Fruit fly (Drosophila melanogaster) whole organism, embryonic: Measurements from ENCODE around the gene Vps29.
A peak's percentile ranks its signal among the peaks of the same experiment; 100 is the strongest.

Experiments
- Awh ChIP-seq: fragments of 200-800 bp; sonication (Bioruptor generic); IDR thresholded peaks from 2 replicates; pipeline ENCODE4, ENCODE4 v1.3.6; 2022; ENCODE audit warnings: missing biosample characterization, missing genetic modification characterization
- C15 ChIP-seq: fragments of 200-800 bp; sonication (Bioruptor generic); IDR thresholded peaks from 3 replicates; pipeline ENCODE4 v1.3.6; 2022; ENCODE audit warnings: missing biosample characterization, missing genetic modification characterization
- CG11504 ChIP-seq: fragments of 200-800 bp; sonication (Bioruptor generic); optimal IDR thresholded peaks from 3 replicates; lab custom pipeline; 2019; ENCODE audit warnings: missing biosample characterization, mild to moderate bottlenecking, missing genetic modification characterization, moderate library complexity
- CG12236 ChIP-seq: fragments of 200-800 bp; sonication (Bioruptor generic); optimal IDR thresholded peaks from 2 replicates; lab custom pipeline; 2016; ENCODE audit warnings: missing biosample characterization, missing genetic modification characterization
- CG12391 ChIP-seq: fragments of 200-800 bp; sonication (Bioruptor generic); optimal IDR thresholded peaks from 3 replicates; lab custom pipeline; 2018; ENCODE audit warnings: missing biosample characterization, mild to moderate bottlenecking, missing genetic modification characterization, moderate library complexity
- CG12769 ChIP-seq: fragments of 200-800 bp; sonication (Bioruptor generic); optimal IDR thresholded peaks from 2 replicates; lab custom pipeline; 2019; ENCODE audit warnings: missing biosample characterization, mild to moderate bottlenecking, missing genetic modification characterization, moderate library complexity
- CG13123 ChIP-seq: fragments of 200-800 bp; sonication (Bioruptor generic); optimal IDR thresholded peaks from 2 replicates; lab custom pipeline; 2016; ENCODE audit warnings: missing biosample characterization, missing genetic modification characterization
- CG13894 ChIP-seq: fragments of 200-800 bp; sonication (Bioruptor generic); optimal IDR thresholded peaks from 3 replicates; lab custom pipeline; 2018; ENCODE audit warnings: missing biosample characterization, mild to moderate bottlenecking, missing genetic modification characterization, moderate library complexity
- CG1647 ChIP-seq: fragments of 200-800 bp; sonication (Bioruptor generic); optimal IDR thresholded peaks from 3 replicates; lab custom pipeline; 2016; ENCODE audit warnings: missing biosample characterization, missing genetic modification characterization
- CG16813 ChIP-seq: fragments of 200-800 bp; sonication (Bioruptor generic); IDR thresholded peaks from 3 replicates; pipeline ENCODE4 v1.3.6; 2022; ENCODE audit warnings: missing biosample characterization, missing genetic modification characterization; ENCODE audit not compliant: partially characterized antibody
- CG1792 ChIP-seq: fragments of 200-800 bp; sonication (Bioruptor generic); optimal IDR thresholded peaks from 2 replicates; lab custom pipeline; 2016; ENCODE audit warnings: missing biosample characterization, missing genetic modification characterization
- CG31224 ChIP-seq: fragments of 200-800 bp; sonication (Bioruptor generic); IDR thresholded peaks from 2 replicates; pipeline ENCODE4 v1.3.6; 2022; ENCODE audit warnings: missing biosample characterization, missing genetic modification characterization
- CG3281 ChIP-seq: fragments of 200-800 bp; sonication (Bioruptor generic); optimal IDR thresholded peaks from 3 replicates; lab custom pipeline; 2017; ENCODE audit warnings: missing biosample characterization, mild to moderate bottlenecking, missing genetic modification characterization
- CG3407 ChIP-seq: fragments of 200-800 bp; sonication (Bioruptor generic); optimal IDR thresholded peaks from 2 replicates; lab custom pipeline; 2018; ENCODE audit warnings: missing biosample characterization, mild to moderate bottlenecking, missing genetic modification characterization
- CG34422 ChIP-seq: fragments of 200-800 bp; sonication (Bioruptor generic); IDR thresholded peaks from 3 replicates; pipeline ENCODE4 v1.3.6; 2022; ENCODE audit warnings: missing biosample characterization, missing genetic modification characterization
- CG4328 ChIP-seq: fragments of 200-800 bp; sonication (Bioruptor generic); optimal IDR thresholded peaks from 3 replicates; lab custom pipeline; 2017; ENCODE audit warnings: missing biosample characterization, missing genetic modification reagents, missing genetic modification characterization
- CG4404 ChIP-seq: fragments of 200-800 bp; sonication (Bioruptor generic); IDR thresholded peaks from 2 replicates; pipeline ENCODE4 v1.3.6; 2022; ENCODE audit warnings: missing biosample characterization, missing genetic modification characterization
- CG7372 ChIP-seq: fragments of 200-800 bp; sonication (Bioruptor generic); IDR thresholded peaks from 2 replicates; pipeline ENCODE4 v1.3.6; 2022; ENCODE audit warnings: missing biosample characterization, missing genetic modification characterization
- CG7745 ChIP-seq: fragments of 200-800 bp; sonication (Bioruptor generic); optimal IDR thresholded peaks from 2 replicates; lab custom pipeline; 2018; ENCODE audit warnings: missing biosample characterization, mild to moderate bottlenecking, missing genetic modification characterization, moderate library complexity
- CG7987 ChIP-seq: fragments of 200-800 bp; sonication (Bioruptor generic); optimal IDR thresholded peaks from 2 replicates; lab custom pipeline; 2018; ENCODE audit warnings: missing biosample characterization, mild to moderate bottlenecking, missing genetic modification characterization, moderate library complexity
- CG9932 ChIP-seq: fragments of 200-800 bp; sonication (Bioruptor generic); IDR thresholded peaks from 2 replicates; pipeline ENCODE4 v1.3.6; 2022; ENCODE audit warnings: missing biosample characterization, missing genetic modification characterization
- Chrac-16 ChIP-seq: fragments of 200-800 bp; sonication (Bioruptor generic); optimal IDR thresholded peaks from 3 replicates; lab custom pipeline; 2016; ENCODE audit warnings: missing biosample characterization, missing genetic modification characterization
- Dip2 ChIP-seq: fragments of 200-800 bp; sonication (Bioruptor generic); IDR thresholded peaks from 2 replicates; pipeline ENCODE4 v1.3.6; 2022; ENCODE audit warnings: missing biosample characterization, missing genetic modification characterization
- Gsc ChIP-seq: fragments of 200-800 bp; sonication (Bioruptor generic); IDR thresholded peaks from 2 replicates; pipeline ENCODE4 v1.3.6; 2022; ENCODE audit warnings: missing biosample characterization, missing genetic modification characterization
- H2.0 ChIP-seq: fragments of 200-800 bp; sonication (Bioruptor generic); IDR thresholded peaks from 2 replicates; pipeline ENCODE4 v1.3.6; 2022; ENCODE audit warnings: missing biosample characterization, missing genetic modification characterization
- HmgD ChIP-seq: fragments of 200-800 bp; sonication (Bioruptor generic); optimal IDR thresholded peaks from 3 replicates; lab custom pipeline; 2016; ENCODE audit warnings: missing biosample characterization, missing genetic modification characterization
- NC2β ChIP-seq: fragments of 200-800 bp; sonication (Bioruptor generic); optimal IDR thresholded peaks from 2 replicates; lab custom pipeline; 2016; ENCODE audit warnings: missing biosample characterization, missing genetic modification characterization
- Nf-YA ChIP-seq: fragments of 200-800 bp; sonication (Bioruptor generic); IDR thresholded peaks from 2 replicates; pipeline ENCODE4 v1.3.6; 2022; ENCODE audit warnings: missing biosample characterization, missing genetic modification characterization
- NfI ChIP-seq: fragments of 200-800 bp; sonication (Bioruptor generic); optimal IDR thresholded peaks from 3 replicates; lab custom pipeline; 2018; ENCODE audit warnings: missing biosample characterization, mild to moderate bottlenecking, missing genetic modification characterization, moderate library complexity
- Spps ChIP-seq: fragments of 200-800 bp; sonication (Bioruptor generic); optimal IDR thresholded peaks from 2 replicates; lab custom pipeline; 2018; ENCODE audit warnings: missing biosample characterization, mild to moderate bottlenecking, missing genetic modification characterization
- Tbp ChIP-seq: fragments of >200 bp; optimal IDR thresholded peaks from 2 replicates; lab custom pipeline; 2018; ENCODE audit warnings: missing biosample characterization, missing genetic modification characterization
- aop ChIP-seq: fragments of 200-800 bp; sonication (Bioruptor generic); IDR thresholded peaks from 2 replicates; pipeline ENCODE4 v1.3.6; 2022; ENCODE audit warnings: missing biosample characterization, missing genetic modification characterization
- dmrt11E ChIP-seq: fragments of 200-800 bp; sonication (Bioruptor generic); optimal IDR thresholded peaks from 3 replicates; lab custom pipeline; 2018; ENCODE audit warnings: missing biosample characterization, mild to moderate bottlenecking, missing genetic modification characterization, moderate library complexity
- dmrt99B ChIP-seq: fragments of 200-800 bp; sonication (Bioruptor generic); optimal IDR thresholded peaks from 2 replicates; lab custom pipeline; 2018; ENCODE audit warnings: missing biosample characterization, mild to moderate bottlenecking, missing genetic modification characterization, moderate library complexity
- eve ChIP-seq, 2 experiments: fragments of >200 bp; optimal IDR thresholded peaks; 2 replicates each; lab custom pipeline; 2017; ENCODE audit warnings: missing biosample characterization in 2 of 2, missing genetic modification characterization in 2 of 2
- ewg ChIP-seq: fragments of 200-800 bp; sonication (Bioruptor generic); optimal IDR thresholded peaks from 3 replicates; lab custom pipeline; 2017; ENCODE audit warnings: mild to moderate bottlenecking, missing biosample characterization, missing genetic modification reagents, missing genetic modification characterization
- fd64A ChIP-seq: fragments of 200-800 bp; sonication (Bioruptor generic); optimal IDR thresholded peaks from 3 replicates; lab custom pipeline; 2018; ENCODE audit warnings: missing biosample characterization, mild to moderate bottlenecking, missing genetic modification characterization
- fru ChIP-seq: fragments of >200 bp; optimal IDR thresholded peaks from 2 replicates; lab custom pipeline; 2017
- h ChIP-seq: fragments of >200 bp; optimal IDR thresholded peaks from 2 replicates; lab custom pipeline; 2017
- insv ChIP-seq, 2 experiments: fragments of 200-800 bp; sonication (Bioruptor generic); optimal IDR thresholded peaks; 3 replicates each; lab custom pipeline; 2016 to 2018; ENCODE audit warnings: missing biosample characterization in 2 of 2, missing genetic modification characterization in 2 of 2
- ken ChIP-seq: fragments of 200-800 bp; sonication (Bioruptor generic); IDR thresholded peaks from 3 replicates; pipeline ENCODE4 v1.3.6; 2022; ENCODE audit warnings: missing biosample characterization, missing genetic modification characterization
- mam ChIP-seq: fragments of 200-800 bp; sonication (Bioruptor generic); optimal IDR thresholded peaks from 3 replicates; lab custom pipeline; 2016; ENCODE audit warnings: missing biosample characterization, missing genetic modification characterization
- nau ChIP-seq: fragments of 200-800 bp; sonication (Bioruptor generic); optimal IDR thresholded peaks from 3 replicates; lab custom pipeline; 2017; ENCODE audit warnings: missing biosample characterization, mild to moderate bottlenecking, missing genetic modification characterization, missing genetic modification reagents
- pho ChIP-seq: fragments of 200-800 bp; sonication (Bioruptor generic); optimal IDR thresholded peaks from 2 replicates; lab custom pipeline; 2016; ENCODE audit warnings: missing biosample characterization, missing genetic modification characterization
- phol ChIP-seq: fragments of 200-800 bp; sonication (Bioruptor generic); optimal IDR thresholded peaks from 3 replicates; lab custom pipeline; 2018; ENCODE audit warnings: missing biosample characterization, mild to moderate bottlenecking, missing genetic modification characterization, moderate library complexity
- repo ChIP-seq: fragments of 200-800 bp; sonication (Bioruptor generic); optimal IDR thresholded peaks from 2 replicates; lab custom pipeline; 2016; ENCODE audit warnings: missing biosample characterization, missing genetic modification characterization
- row ChIP-seq: fragments of 200-800 bp; sonication (Bioruptor generic); IDR thresholded peaks from 3 replicates; pipeline ENCODE4 v1.3.6; 2022; ENCODE audit warnings: missing biosample characterization, missing genetic modification characterization
- sd ChIP-seq: fragments of 200-800 bp; sonication (Bioruptor generic); optimal IDR thresholded peaks from 3 replicates; lab custom pipeline; 2018; ENCODE audit warnings: missing biosample characterization, mild to moderate bottlenecking, missing genetic modification characterization, moderate library complexity
- slp2 ChIP-seq: fragments of 200-800 bp; sonication (Bioruptor generic); optimal IDR thresholded peaks from 2 replicates; lab custom pipeline; 2016; ENCODE audit warnings: missing biosample characterization, missing genetic modification characterization
- ssp ChIP-seq: fragments of 200-800 bp; sonication (Bioruptor generic); IDR thresholded peaks from 2 replicates; pipeline ENCODE4 v1.3.6; 2022; ENCODE audit warnings: missing biosample characterization, missing genetic modification characterization
- tio ChIP-seq: fragments of 200-800 bp; sonication (Bioruptor generic); optimal IDR thresholded peaks from 2 replicates; lab custom pipeline; 2017; ENCODE audit warnings: missing biosample characterization, missing genetic modification characterization, inconsistent platforms
- unpg ChIP-seq: fragments of 200-800 bp; sonication (Bioruptor generic); optimal IDR thresholded peaks from 3 replicates; lab custom pipeline; 2018; ENCODE audit warnings: missing biosample characterization, mild to moderate bottlenecking, missing genetic modification characterization, moderate library complexity

The Vps29 gene

dm6 chr2L:1158519-1159319 lies 8.2 kb downstream of the Vps29 start, which contains the start of gene Tango14 (continued):
- peak; percentile 96 for TF ChIP-seq sd (tag; lab: Kevin White, UChicago)
- no peak for TF ChIP-seq CG7372
- no peak for TF ChIP-seq CG7745 (tag; lab: Kevin White, UChicago)
- no peak for TF ChIP-seq HmgD (GFP tag; lab: Kevin White, UChicago)
- TF ChIP-seq Dip2 (GFP tag; lab: Robert Waterston, UW), result no peak
- no peak for TF ChIP-seq h
- no peak for TF ChIP-seq Chrac-16 (GFP tag; lab: Kevin White, UChicago)
- TF ChIP-seq dmrt11E (tag; lab: Kevin White, UChicago), result no peak
- TF ChIP-seq mam (GFP tag; lab: Kevin White, UChicago), result no peak
- no peak for TF ChIP-seq Nf-YA
- TF ChIP-seq fd64A, result no peak
- TF ChIP-seq Gsc (GFP tag; lab: Robert Waterston, UW), result no peak
- no peak for TF ChIP-seq CG4404 (GFP tag; lab: Robert Waterston, UW)
- TF ChIP-seq nau, result no peak
- TF ChIP-seq insv (GFP tag; optimal IDR thresholded peaks at IDR 0.05; lab: Kevin White, UChicago), result no peak
- no peak for TF ChIP-seq CG4328 (GFP tag; lab: Kevin White, UChicago)
- TF ChIP-seq ken (GFP tag; lab: Robert Waterston, UW), result no peak
- no peak for TF ChIP-seq unpg (GFP tag; lab: Kevin White, UChicago)
- no peak for TF ChIP-seq CG31224
- no peak for TF ChIP-seq phol
- TF ChIP-seq NC2β (GFP tag; lab: Kevin White, UChicago), result no peak
- TF ChIP-seq CG16813, result no peak
- no peak for TF ChIP-seq Awh (GFP tag; lab: Robert Waterston, UW)
- no peak for TF ChIP-seq CG12236 (GFP tag; lab: Kevin White, UChicago)
- TF ChIP-seq CG1647, result no peak
- no peak for TF ChIP-seq CG12769 (tag; lab: Kevin White, UChicago)
- no peak for TF ChIP-seq Spps (tag; lab: Kevin White, UChicago)
- TF ChIP-seq H2.0 (GFP tag; lab: Robert Waterston, UW), result no peak
- no peak for TF ChIP-seq eve (GFP tag; optimal IDR thresholded peaks at IDR 0.05; lab: Kevin White, UChicago)
- TF ChIP-seq CG13123 (GFP tag; lab: Kevin White, UChicago), result no peak
- no peak; the same call in 1 of the 2 replicates for TF ChIP-seq ssp (GFP tag; lab: Robert Waterston, UW)
- TF ChIP-seq fru (lab: Kevin White, UChicago), result no peak
- TF ChIP-seq pho, result no peak
- TF ChIP-seq slp2 (GFP tag; lab: Kevin White, UChicago), result no peak
- no peak for TF ChIP-seq dmrt99B (tag; lab: Kevin White, UChicago)
- no peak for TF ChIP-seq aop (GFP tag; lab: Robert Waterston, UW)
- no peak for TF ChIP-seq CG3407 (GFP tag; lab: Kevin White, UChicago)
- no peak for TF ChIP-seq tio (GFP tag; lab: Kevin White, UChicago)
- TF ChIP-seq CG7987, result no peak
- TF ChIP-seq CG9932 (GFP tag; lab: Robert Waterston, UW), result no peak
- no peak for TF ChIP-seq repo (GFP tag; lab: Kevin White, UChicago)
- no peak for TF ChIP-seq CG3281 (GFP tag; lab: Kevin White, UChicago)
- TF ChIP-seq C15, result no peak
- TF ChIP-seq NfI (GFP tag; lab: Kevin White, UChicago), result no peak
- TF ChIP-seq CG1792 (GFP tag; lab: Kevin White, UChicago), result no peak
- TF ChIP-seq CG13894 (tag; lab: Kevin White, UChicago), result no peak
- no peak for TF ChIP-seq CG12391 (tag; lab: Kevin White, UChicago)
- no peak for TF ChIP-seq CG11504
- TF ChIP-seq CG34422 (GFP tag; lab: Robert Waterston, UW), result peak; percentile 78; the same call in 2 of the 3 replicates
- TF ChIP-seq ewg (GFP tag; lab: Kevin White, UChicago), result no peak
- TF ChIP-seq row, result 0 out of 3 replicates have a peak, but pooled peaks have one; percentile 53
- no peak for TF ChIP-seq Tbp
